Fruit fly (Drosophila melanogaster) whole organism, wandering third instar larva: ENCODE results near the gene CG4053.

Experiments used
- Abd-B ChIP-seq: fragments of >200 bp; optimal IDR thresholded peaks from 2 replicates; lab custom pipeline; 2017; ENCODE audit warnings: missing biosample characterization, missing genetic modification characterization
- CG32264 ChIP-seq: fragments of 200-800 bp; sonication (Bioruptor generic); optimal IDR thresholded peaks from 2 replicates; lab custom pipeline; 2016; ENCODE audit warnings: missing biosample characterization, missing genetic modification characterization
- CrebA ChIP-seq: fragments of 200-800 bp; sonication (Bioruptor generic); optimal IDR thresholded peaks from 2 replicates; lab custom pipeline; 2016; ENCODE audit warnings: missing biosample characterization, mild to moderate bottlenecking, missing genetic modification characterization, borderline replicate concordance
- HLH106 ChIP-seq: fragments of 200-800 bp; optimal IDR thresholded peaks from 3 replicates; lab custom pipeline; 2019; ENCODE audit warnings: missing biosample characterization, mild to moderate bottlenecking, missing genetic modification characterization, moderate library complexity
- Hnf4 ChIP-seq: fragments of 200-800 bp; sonication (Bioruptor generic); optimal IDR thresholded peaks from 2 replicates; lab custom pipeline; 2016; ENCODE audit warnings: missing biosample characterization, mild to moderate bottlenecking, missing genetic modification characterization
- Hr78 ChIP-seq: fragments of >200 bp; optimal IDR thresholded peaks from 2 replicates; lab custom pipeline; 2017; ENCODE audit warnings: missing biosample characterization, missing genetic modification characterization
- Myc ChIP-seq: fragments of >200 bp; optimal IDR thresholded peaks from 2 replicates; lab custom pipeline; 2017
- dmrt93B ChIP-seq: fragments of 200-800 bp; sonication (Bioruptor generic); optimal IDR thresholded peaks from 2 replicates; lab custom pipeline; 2018; ENCODE audit warnings: missing biosample characterization, mild to moderate bottlenecking, missing genetic modification characterization
- foxo ChIP-seq, 2 experiments: fragments of 200-800 bp; sonication (Bioruptor generic); optimal IDR thresholded peaks; 2 replicates in 1 of 2; 3 replicates in 1 of 2; lab custom pipeline; 2016 to 2017; ENCODE audit warnings: missing biosample characterization in 2 of 2, missing genetic modification characterization in 2 of 2
- pan ChIP-seq: fragments of >200 bp; optimal IDR thresholded peaks from 2 replicates; lab custom pipeline; 2017
- rgr ChIP-seq: fragments of 200-800 bp; sonication (Bioruptor generic); optimal IDR thresholded peaks from 3 replicates; lab custom pipeline; 2016; ENCODE audit warnings: missing biosample characterization, mild to moderate bottlenecking, missing genetic modification characterization
- sage ChIP-seq: fragments of 200-800 bp; sonication (Bioruptor generic); optimal IDR thresholded peaks from 2 replicates; lab custom pipeline; 2016; ENCODE audit warnings: missing biosample characterization, mild to moderate bottlenecking, missing genetic modification characterization
- sv ChIP-seq: fragments of 200-800 bp; sonication (Bioruptor generic); optimal IDR thresholded peaks from 3 replicates; lab custom pipeline; 2016; ENCODE audit warnings: missing biosample characterization, missing genetic modification characterization

- TF ChIP-seq sage (GFP tag; lab: Kevin White, UChicago) = no peak
- no peak for TF ChIP-seq CG32264 (GFP tag; lab: Kevin White, UChicago)
- TF ChIP-seq HLH106 (tag; lab: Kevin White, UChicago) = no peak
- TF ChIP-seq Abd-B (GFP tag; lab: Kevin White, UChicago) = no peak
- no peak for TF ChIP-seq Hnf4
- no peak for TF ChIP-seq dmrt93B
- TF ChIP-seq CrebA = no peak
- TF ChIP-seq sv (GFP tag; lab: Kevin White, UChicago) = no peak
- no peak for TF ChIP-seq pan (lab: Kevin White, UChicago)
- no peak for TF ChIP-seq foxo (GFP tag; optimal IDR thresholded peaks at IDR 0.05; lab: Kevin White, UChicago)
- TF ChIP-seq Myc (lab: Kevin White, UChicago) = no peak
- TF ChIP-seq rgr = no peak
- no peak for TF ChIP-seq Hr78
Observed at dm6 chr3R:17138699-17139098, 6.7 kb upstream of the CG4053 start, which contains the start of gene CG5265.
